Worm (Caenorhabditis elegans) whole organism, early embryonic: ENCODE measurements around the gene F56D6.22.
"Not testable (repeated sequence)": the region's sequence is repeated elsewhere in the genome, so short reads cannot be mapped to it uniquely, and the experiment has no call there.

Source experiments
- B0310.2 ChIP-seq: sonication (generic microtip); optimal IDR thresholded peaks from 2 replicates; lab custom pipeline; 2016; ENCODE audit warnings: mild to moderate bottlenecking, missing genetic modification characterization, missing compliant biosample characterization
- F13C5.2 ChIP-seq: sonication (generic microtip); optimal IDR thresholded peaks from 2 replicates; lab custom pipeline; 2017; ENCODE audit warnings: mild to moderate bottlenecking, missing genetic modification characterization, inconsistent platforms, missing compliant biosample characterization
- aly-1 ChIP-seq: sonication (generic microtip); optimal IDR thresholded peaks from 2 replicates; lab custom pipeline; 2016; ENCODE audit warnings: missing genetic modification characterization, missing compliant biosample characterization
- ama-1 ChIP-seq: fragments of 150-350 bp; optimal IDR thresholded peaks from 2 replicates; lab custom pipeline; 2014
- ceh-13 ChIP-seq: fragments of 200-800 bp; sonication (Bioruptor generic); optimal IDR thresholded peaks from 2 replicates; lab custom pipeline; 2018; ENCODE audit warnings: mild to moderate bottlenecking, missing genetic modification characterization, missing compliant biosample characterization
- ceh-36 ChIP-seq: sonication (generic microtip); optimal IDR thresholded peaks from 2 replicates; lab custom pipeline; 2016; ENCODE audit warnings: missing genetic modification characterization, inconsistent platforms, missing compliant biosample characterization
- ets-7 ChIP-seq: sonication (generic microtip); optimal IDR thresholded peaks from 2 replicates; lab custom pipeline; 2016; ENCODE audit warnings: missing genotype, missing genetic modification characterization, missing compliant biosample characterization
- flt-1 ChIP-seq: fragments of 200-800 bp; sonication (Bioruptor generic); IDR thresholded peaks from 2 replicates; pipeline ENCODE4 v1.3.6; 2022; ENCODE audit warnings: missing genetic modification characterization, missing compliant biosample characterization
- hmbx-1 ChIP-seq: sonication (generic microtip); optimal IDR thresholded peaks from 2 replicates; lab custom pipeline; 2016; ENCODE audit warnings: mild to moderate bottlenecking, missing genetic modification characterization, missing compliant biosample characterization
- hmg-4 ChIP-seq: fragments of 200-800 bp; sonication (Bioruptor generic); optimal IDR thresholded peaks from 2 replicates; lab custom pipeline; 2018; ENCODE audit warnings: mild to moderate bottlenecking, missing genetic modification characterization, missing compliant biosample characterization
- hnd-1 ChIP-seq: sonication (generic microtip); optimal IDR thresholded peaks from 2 replicates; lab custom pipeline; 2016; ENCODE audit warnings: missing genetic modification characterization, missing compliant biosample characterization
- pes-1 ChIP-seq: fragments of 200-800 bp; sonication (Bioruptor generic); IDR thresholded peaks from 2 replicates; pipeline ENCODE4 v1.3.6; 2022; ENCODE audit warnings: missing genetic modification reagents, missing genetic modification characterization, missing compliant biosample characterization
- scrt-1 ChIP-seq: fragments of 200-800 bp; sonication (Bioruptor generic); IDR thresholded peaks from 2 replicates; pipeline ENCODE4 v1.3.6; 2022; ENCODE audit warnings: missing genetic modification characterization, missing compliant biosample characterization
- tbx-11 ChIP-seq: fragments of 200-800 bp; sonication (Bioruptor generic); IDR thresholded peaks from 2 replicates; pipeline ENCODE4 v1.3.6; 2022; ENCODE audit warnings: missing genetic modification characterization, missing compliant biosample characterization
- tbx-37 ChIP-seq: fragments of 200-800 bp; sonication (Bioruptor generic); conservative IDR thresholded peaks from 2 replicates; pipeline ENCODE4 v1.3.6; 2022; ENCODE audit warnings: missing genetic modification reagents, missing genetic modification characterization, missing compliant biosample characterization
- tra-4 ChIP-seq: sonication (generic microtip); optimal IDR thresholded peaks from 2 replicates; lab custom pipeline; 2017; ENCODE audit warnings: missing genetic modification characterization, missing compliant biosample characterization

The F56D6.22 gene

DNA sequence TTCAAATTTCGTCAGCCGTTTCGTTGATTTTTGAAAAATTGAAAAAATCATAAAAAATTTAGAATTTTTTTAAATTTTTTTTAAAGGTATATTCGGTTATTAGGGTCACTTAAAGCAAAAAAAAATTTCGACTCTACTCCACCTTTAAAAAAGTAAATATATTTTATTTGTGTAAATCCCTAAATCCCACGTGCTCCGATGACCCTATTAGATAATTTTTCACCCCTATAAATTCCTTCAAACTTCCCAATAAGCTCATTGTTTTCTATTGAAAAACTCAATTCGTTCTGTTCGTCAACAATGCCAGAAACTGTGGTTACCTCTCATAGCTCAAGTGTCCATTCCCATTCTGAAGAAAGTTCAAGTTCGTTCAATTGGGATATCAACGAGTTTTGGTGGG, 5.2 kb upstream of the F56D6.22 start, which contains the start of gene F56D6.20:
Gene F56D6.20, plus strand, starts transcription at position 301 of the 400 bp plus-strand sequence.
- TF ChIP-seq tra-4 (tag; lab: Kevin White, UChicago) (no peak), hmbx-1 (tag; lab: Kevin White, UChicago) (no peak), ceh-13 (no peak), B0310.2 (tag; lab: Kevin White, UChicago) (no peak), ama-1 (lab: Kevin White, UChicago) (no peak), F13C5.2 (tag; lab: Kevin White, UChicago) (no peak), tbx-11 (GFP tag; lab: Robert Waterston, UW) (no peak), ceh-36 (tag; lab: Kevin White, UChicago) (no peak), flt-1 (GFP tag; lab: Robert Waterston, UW) (no peak), scrt-1 (GFP tag; lab: Robert Waterston, UW) (no peak)

DNA sequence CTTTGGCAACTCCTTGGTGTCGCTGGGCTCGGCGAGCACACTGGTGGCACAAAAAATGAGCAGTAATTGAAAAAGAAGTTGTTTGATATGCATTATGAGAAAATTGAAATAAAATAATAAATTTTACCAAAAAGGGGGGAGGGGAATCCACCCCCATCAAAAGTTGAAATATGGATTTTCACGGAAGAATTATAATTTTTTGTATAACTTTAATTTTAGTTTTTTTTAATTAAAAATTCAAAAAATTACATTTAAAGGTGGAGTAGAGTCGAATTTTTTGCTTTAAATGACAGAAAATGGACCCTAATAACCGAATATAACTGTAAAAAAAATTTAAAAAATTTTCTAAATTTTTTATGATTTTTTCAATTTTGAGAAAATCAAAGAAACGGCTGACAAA, 4.4 kb upstream of the F56D6.22 start, which contains the start of gene F56D6.18:
Gene F56D6.18, minus strand, starts transcription at position 101 of the 400 bp plus-strand sequence.
- TF ChIP-seq ama-1 (lab: Kevin White, UChicago); aly-1 (tag; lab: Kevin White, UChicago); scrt-1 (GFP tag; lab: Robert Waterston, UW): not testable (repeated sequence)

DNA sequence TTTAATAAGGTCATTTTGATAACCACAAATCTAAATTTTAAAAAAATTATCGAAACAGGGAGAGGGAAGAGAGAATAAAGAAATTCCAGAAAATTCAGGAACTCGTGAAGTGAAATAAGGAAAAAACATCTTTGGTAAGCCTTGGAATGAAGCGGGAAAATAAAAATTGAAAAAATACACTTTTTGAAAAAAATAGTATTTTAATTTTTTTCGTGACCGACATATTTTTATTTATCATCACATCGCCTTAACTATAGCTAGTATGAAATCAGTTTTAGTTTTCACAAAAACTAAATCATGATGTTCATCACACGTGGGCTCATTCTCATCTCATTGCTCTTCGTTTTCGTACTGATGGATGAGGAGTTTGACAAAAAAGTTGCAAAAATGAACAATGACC, 1.7 kb upstream of the F56D6.22 start, which contains the start of gene F56D6.13:
Gene F56D6.13, plus strand, starts transcription at position 301 of the 400 bp plus-strand sequence.
- TF ChIP-seq hnd-1 (tag; lab: Kevin White, UChicago) (no peak), tbx-37 (GFP tag; lab: Robert Waterston, UW) (no peak), pes-1 (GFP tag; lab: Robert Waterston, UW) (no peak), ama-1 (lab: Kevin White, UChicago) (no peak)

DNA sequence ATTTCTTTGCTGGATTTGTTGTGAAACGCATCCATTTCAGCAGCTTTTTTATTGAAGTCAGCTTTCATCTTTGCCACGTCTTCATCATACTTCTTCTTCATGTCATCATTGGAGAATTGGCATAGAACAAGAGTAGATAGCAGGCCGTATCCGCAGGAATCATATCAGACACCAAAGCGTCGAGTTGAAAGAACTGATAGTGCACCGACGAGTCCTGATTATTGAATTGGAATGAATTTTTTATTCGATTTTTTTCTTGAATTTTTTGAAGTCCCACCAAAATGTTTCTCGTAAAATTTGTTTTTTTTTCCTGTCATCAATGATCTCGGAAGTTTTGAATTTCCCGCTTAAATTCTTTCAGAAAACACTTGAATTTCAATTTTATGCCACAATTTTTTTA, 1.0 kb downstream of the F56D6.22 start, which contains the start of gene F56D6.11:
Gene F56D6.11, minus strand, starts transcription at position 101 of the 400 bp plus-strand sequence.
- TF ChIP-seq hmg-4 (GFP tag; lab: Kevin White, UChicago) (no peak), ceh-13 (no peak), pes-1 (GFP tag; lab: Robert Waterston, UW) (no peak), hnd-1 (tag; lab: Kevin White, UChicago) (no peak), ets-7 (tag; lab: Kevin White, UChicago) (no peak), F13C5.2 (tag; lab: Kevin White, UChicago) (no peak), tbx-11 (GFP tag; lab: Robert Waterston, UW) (no peak)

DNA sequence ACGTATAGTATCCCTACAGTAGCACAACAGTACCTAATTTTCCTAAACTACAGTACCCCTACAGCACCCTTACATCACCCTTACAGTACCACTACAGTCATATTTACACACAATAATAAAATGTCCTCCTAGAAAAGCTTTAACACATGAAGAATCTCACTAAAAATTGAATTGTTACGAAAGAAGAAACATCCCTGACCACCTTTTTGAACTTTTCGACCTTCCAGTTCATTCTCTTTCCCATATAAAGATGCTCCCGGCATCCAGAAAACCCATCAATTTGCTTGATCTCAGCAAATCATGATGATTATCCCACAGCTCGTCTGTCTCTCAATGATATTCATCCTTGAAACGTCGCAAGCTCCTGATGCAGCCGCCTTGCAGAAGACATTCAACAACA, 2.8 kb downstream of the F56D6.22 start, which contains the start of gene F56D6.21:
Gene F56D6.21, plus strand, starts transcription at position 301 of the 400 bp plus-strand sequence.
- TF ChIP-seq ceh-36 (tag; lab: Kevin White, UChicago): no peak
- no peak for TF ChIP-seq ama-1 (lab: Kevin White, UChicago)
- no peak for TF ChIP-seq hmbx-1 (tag; lab: Kevin White, UChicago)
- TF ChIP-seq tbx-37 (GFP tag; lab: Robert Waterston, UW): no peak
- TF ChIP-seq pes-1 (GFP tag; lab: Robert Waterston, UW): no peak

DNA sequence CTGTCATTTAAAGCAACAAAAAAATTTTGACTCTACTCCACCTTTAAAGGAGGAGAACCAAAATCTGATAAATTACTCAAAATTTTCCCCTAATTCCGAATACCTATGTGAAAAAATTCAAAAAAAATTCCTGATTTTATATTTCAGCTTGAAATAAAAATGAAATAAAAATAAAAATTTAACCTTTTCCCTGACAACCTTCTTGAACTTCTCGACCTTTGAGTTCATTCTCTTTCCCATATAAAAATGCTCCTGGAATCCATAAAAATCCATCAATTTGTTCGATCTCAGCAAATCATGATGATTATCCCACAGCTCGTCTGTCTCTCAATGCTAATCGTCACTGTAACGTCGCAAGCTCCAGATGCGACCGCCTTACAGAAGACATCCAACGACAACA, 4.5 kb downstream of the F56D6.22 start, which contains the start of gene F56D6.6:
Gene F56D6.6, plus strand, starts transcription at position 301 of the 400 bp plus-strand sequence.
- TF ChIP-seq tbx-11 (GFP tag; lab: Robert Waterston, UW): no peak
- no peak for TF ChIP-seq F13C5.2 (tag; lab: Kevin White, UChicago)
- no peak for TF ChIP-seq tbx-37 (GFP tag; lab: Robert Waterston, UW)
- TF ChIP-seq ceh-36 (tag; lab: Kevin White, UChicago): no peak
- TF ChIP-seq pes-1 (GFP tag; lab: Robert Waterston, UW): no peak
- no peak for TF ChIP-seq hmbx-1 (tag; lab: Kevin White, UChicago)
- no peak for TF ChIP-seq flt-1 (GFP tag; lab: Robert Waterston, UW)
- TF ChIP-seq hmg-4 (GFP tag; lab: Kevin White, UChicago): no peak
- TF ChIP-seq hnd-1 (tag; lab: Kevin White, UChicago): no peak
- TF ChIP-seq tra-4 (tag; lab: Kevin White, UChicago): no peak
- TF ChIP-seq ama-1 (lab: Kevin White, UChicago): no peak

DNA sequence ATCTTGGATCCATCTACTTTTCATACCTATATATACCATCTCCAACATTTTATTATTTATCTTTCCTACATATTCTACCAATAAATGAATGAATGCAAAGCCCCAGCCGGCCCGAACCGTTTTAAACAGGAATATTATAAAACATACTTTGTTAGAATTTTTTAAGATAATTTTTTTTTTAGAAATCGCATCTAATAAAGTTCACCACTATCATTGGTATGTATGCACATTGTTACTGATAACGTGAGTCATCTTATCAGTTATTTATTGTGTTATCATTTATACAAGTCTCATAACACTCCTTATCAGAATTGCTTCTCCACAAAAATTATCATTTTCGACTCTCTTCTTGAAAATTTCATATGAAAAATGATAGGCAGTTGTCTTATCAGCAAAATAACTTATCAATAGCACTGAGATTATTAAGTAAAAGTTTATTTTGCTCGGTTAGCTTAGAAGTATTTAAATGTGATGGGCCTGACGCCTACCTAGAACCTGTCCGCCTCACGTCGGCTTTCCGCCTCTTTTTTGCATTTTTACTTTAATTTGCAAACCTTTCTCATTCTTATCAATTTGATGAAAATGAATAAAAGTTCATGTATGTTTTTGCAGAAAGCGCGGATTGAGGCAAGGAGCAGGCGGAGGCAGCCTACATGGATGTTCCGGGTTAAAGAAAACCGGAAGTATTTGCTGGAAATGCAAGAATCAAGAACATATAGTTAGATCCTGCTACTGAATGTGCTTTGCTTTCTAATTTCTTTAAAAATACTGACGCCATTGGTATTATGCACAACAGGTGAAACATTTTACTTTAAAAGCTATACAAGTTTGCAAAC, 7.5 kb downstream of the F56D6.22 start, which contains the start of gene srz-62:
Gene srz-62, plus strand, starts transcription at position 786 of the 836 bp plus-strand sequence.
- TF ChIP-seq aly-1 (tag; lab: Kevin White, UChicago) (no peak), tra-4 (tag; lab: Kevin White, UChicago) (no peak), scrt-1 (GFP tag; lab: Robert Waterston, UW) (no peak), B0310.2 (tag; lab: Kevin White, UChicago) (no peak)

DNA sequence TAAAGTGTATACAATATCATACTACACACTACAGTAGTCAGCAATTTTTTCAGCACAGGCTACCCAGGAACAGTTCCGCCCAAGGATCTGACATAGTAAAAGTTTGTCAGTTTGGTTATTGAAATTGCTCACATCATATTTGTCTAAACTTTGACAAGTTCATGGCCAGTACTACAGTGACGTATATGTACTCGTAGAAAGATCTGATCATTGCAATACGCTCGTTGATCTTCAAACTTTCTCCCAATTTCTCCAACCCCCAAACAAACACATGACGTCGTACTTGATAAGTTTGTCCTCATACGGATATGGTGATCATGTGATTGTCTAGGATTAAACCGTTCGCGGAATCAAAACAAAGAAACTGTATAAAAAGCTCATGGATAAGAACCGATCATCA, 12.6 kb downstream of the F56D6.22 start, which contains the start of gene dct-8:
Gene dct-8, plus strand, starts transcription at position 301 of the 400 bp plus-strand sequence.
- TF ChIP-seq aly-1 (tag; lab: Kevin White, UChicago) (no peak), ceh-36 (tag; lab: Kevin White, UChicago) (no peak)
